Worm (Caenorhabditis elegans) whole organism, midembryonic: ENCODE measurements around the gene clec-32.

ENCODE experiments used
- T22C8.4 ChIP-seq: fragments of 200-800 bp; sonication (Bioruptor generic); IDR thresholded peaks from 2 replicates; pipeline ENCODE4 v1.3.6; 2022; ENCODE audit warnings: missing genetic modification characterization, missing compliant biosample characterization
- flt-1 ChIP-seq: fragments of 200-800 bp; sonication (Bioruptor generic); IDR thresholded peaks from 2 replicates; pipeline ENCODE4 v1.3.6; 2022; ENCODE audit warnings: missing genetic modification characterization, missing compliant biosample characterization
- med-1 ChIP-seq: sonication (generic microtip); optimal IDR thresholded peaks from 2 replicates; lab custom pipeline; 2017; ENCODE audit warnings: missing genetic modification characterization, mild to moderate bottlenecking, missing compliant biosample characterization, antibody characterized with exemption, missing genetic modification reagents; ENCODE audit not compliant: insufficient read depth

ce11 chrV:16874966-16875365, 13.3 kb upstream of the clec-32 start, which contains the start of gene F49A5.10:
- no peak for TF ChIP-seq flt-1 (GFP tag; lab: Robert Waterston, UW)
- no peak for TF ChIP-seq T22C8.4
- no peak for TF ChIP-seq med-1 (GFP tag; lab: Kevin White, UChicago)
